Worm (Caenorhabditis elegans) whole organism, mixed stage, embryonic: Measurements from ENCODE around the gene T01G5.8.

Experiments
- M03D4.4 ChIP-seq: sonication (generic microtip); optimal IDR thresholded peaks from 2 replicates; lab custom pipeline; 2017; ENCODE audit warnings: mild to moderate bottlenecking, missing genetic modification characterization, missing compliant biosample characterization
- bed-3 ChIP-seq: fragments of 200-800 bp; sonication (Bioruptor generic); optimal IDR thresholded peaks from 3 replicates; lab custom pipeline; 2018; ENCODE audit warnings: mild to moderate bottlenecking, missing genetic modification characterization, moderate library complexity, missing compliant biosample characterization
- blmp-1 ChIP-seq: fragments of 150-350 bp; optimal IDR thresholded peaks from 2 replicates; lab custom pipeline; 2014; ENCODE audit warnings: missing biosample characterization, missing genetic modification characterization
- ceh-39 ChIP-seq: fragments of 150-350 bp; optimal IDR thresholded peaks from 2 replicates; lab custom pipeline; 2014; ENCODE audit warnings: missing biosample characterization, missing genetic modification characterization
- ceh-43 ChIP-seq: fragments of 200-800 bp; sonication (Bioruptor generic); optimal IDR thresholded peaks from 2 replicates; lab custom pipeline; 2018; ENCODE audit warnings: mild to moderate bottlenecking, missing genetic modification characterization, moderate library complexity, missing compliant biosample characterization
- ceh-83 ChIP-seq: fragments of 200-800 bp; sonication (Bioruptor generic); optimal IDR thresholded peaks from 2 replicates; lab custom pipeline; 2018; ENCODE audit warnings: mild to moderate bottlenecking, missing genetic modification characterization, missing compliant biosample characterization
- ces-1 ChIP-seq: fragments of 150-350 bp; optimal IDR thresholded peaks from 2 replicates; lab custom pipeline; 2014; ENCODE audit warnings: missing biosample characterization, missing genetic modification reagents, missing genetic modification characterization
- cnd-1 ChIP-seq: fragments of 200-800 bp; sonication (Bioruptor generic); optimal IDR thresholded peaks from 2 replicates; lab custom pipeline; 2018; ENCODE audit warnings: mild to moderate bottlenecking, missing genetic modification characterization, missing compliant biosample characterization
- drap-1 ChIP-seq: fragments of 200-800 bp; sonication (Bioruptor generic); optimal IDR thresholded peaks from 3 replicates; lab custom pipeline; 2018; ENCODE audit warnings: mild to moderate bottlenecking, missing genetic modification characterization, missing compliant biosample characterization
- elt-1 ChIP-seq: sonication (generic microtip); optimal IDR thresholded peaks from 2 replicates; lab custom pipeline; 2017; ENCODE audit warnings: missing genetic modification characterization, mild to moderate bottlenecking, missing compliant biosample characterization, antibody characterized with exemption, moderate library complexity, borderline replicate concordance; ENCODE audit not compliant: insufficient read depth
- elt-3 ChIP-seq: fragments of 150-350 bp; optimal IDR thresholded peaks from 2 replicates; lab custom pipeline; 2014; ENCODE audit warnings: missing biosample characterization, missing genetic modification characterization
- flh-1 ChIP-seq: fragments of 200-800 bp; sonication (Bioruptor generic); optimal IDR thresholded peaks from 2 replicates; lab custom pipeline; 2018; ENCODE audit warnings: mild to moderate bottlenecking, missing genetic modification characterization, moderate library complexity, missing compliant biosample characterization
- ham-2 ChIP-seq: fragments of 200-800 bp; sonication (Bioruptor generic); optimal IDR thresholded peaks from 2 replicates; lab custom pipeline; 2018; ENCODE audit warnings: mild to moderate bottlenecking, missing genetic modification characterization, missing compliant biosample characterization
- hlh-1 ChIP-seq: fragments of 150-350 bp; optimal IDR thresholded peaks from 2 replicates; lab custom pipeline; 2014; ENCODE audit warnings: missing biosample characterization, missing genetic modification reagents, missing genetic modification characterization
- lin-13 ChIP-seq: fragments of 150-350 bp; optimal IDR thresholded peaks from 2 replicates; lab custom pipeline; 2014; ENCODE audit warnings: missing biosample characterization, missing genetic modification characterization
- lin-32 ChIP-seq: fragments of 200-800 bp; sonication (Bioruptor generic); optimal IDR thresholded peaks from 2 replicates; lab custom pipeline; 2018; ENCODE audit warnings: mild to moderate bottlenecking, missing genetic modification characterization, missing compliant biosample characterization
- lsy-2 ChIP-seq: fragments of 150-350 bp; optimal IDR thresholded peaks from 2 replicates; lab custom pipeline; 2014; ENCODE audit warnings: missing biosample characterization, missing genetic modification characterization
- mep-1 ChIP-seq: fragments of 150-350 bp; optimal IDR thresholded peaks from 2 replicates; lab custom pipeline; 2017; ENCODE audit warnings: missing biosample characterization, missing genetic modification reagents, missing genetic modification characterization, inconsistent platforms
- mls-2 ChIP-seq: sonication (generic microtip); optimal IDR thresholded peaks from 2 replicates; lab custom pipeline; 2016; ENCODE audit warnings: mild to moderate bottlenecking, missing genetic modification characterization, moderate library complexity, missing compliant biosample characterization
- nhr-12 ChIP-seq: fragments of 150-350 bp; optimal IDR thresholded peaks from 2 replicates; lab custom pipeline; 2014; ENCODE audit warnings: missing biosample characterization, missing genetic modification characterization
- nhr-2 ChIP-seq: fragments of 150-350 bp; optimal IDR thresholded peaks from 2 replicates; lab custom pipeline; 2014; ENCODE audit warnings: missing biosample characterization, missing genetic modification characterization
- nhr-28 ChIP-seq: fragments of 150-350 bp; optimal IDR thresholded peaks from 2 replicates; lab custom pipeline; 2014; ENCODE audit warnings: missing biosample characterization, missing genetic modification characterization
- nhr-76 ChIP-seq: sonication (generic microtip); optimal IDR thresholded peaks from 2 replicates; lab custom pipeline; 2017; ENCODE audit warnings: missing biosample characterization, missing genetic modification characterization
- pha-4 ChIP-seq: fragments of 150-350 bp; optimal IDR thresholded peaks from 2 replicates; lab custom pipeline; 2018; ENCODE audit warnings: missing biosample characterization, missing genetic modification reagents, missing genetic modification characterization
- sem-2 ChIP-seq: fragments of 200-800 bp; sonication (Bioruptor generic); optimal IDR thresholded peaks from 2 replicates; lab custom pipeline; 2018; ENCODE audit warnings: mild to moderate bottlenecking, missing genetic modification characterization, missing compliant biosample characterization
- sptf-1 ChIP-seq: sonication (generic microtip); optimal IDR thresholded peaks from 2 replicates; lab custom pipeline; 2017; ENCODE audit warnings: mild to moderate bottlenecking, missing genetic modification characterization, moderate library complexity, missing compliant biosample characterization
- tbx-8 ChIP-seq: fragments of 200-800 bp; sonication (Bioruptor generic); optimal IDR thresholded peaks from 2 replicates; lab custom pipeline; 2018; ENCODE audit warnings: mild to moderate bottlenecking, missing genetic modification characterization, moderate library complexity, missing compliant biosample characterization
- unc-120 ChIP-seq: sonication (generic microtip); optimal IDR thresholded peaks from 2 replicates; lab custom pipeline; 2017; ENCODE audit warnings: missing genetic modification characterization, missing compliant biosample characterization; ENCODE audit not compliant: poor library complexity, severe bottlenecking
- unc-39 ChIP-seq: fragments of 150-350 bp; optimal IDR thresholded peaks from 2 replicates; lab custom pipeline; 2014; ENCODE audit warnings: missing biosample characterization, missing genetic modification characterization
- unc-62 ChIP-seq: fragments of 150-350 bp; optimal IDR thresholded peaks from 2 replicates; lab custom pipeline; 2014; ENCODE audit warnings: missing biosample characterization, missing genetic modification reagents, missing genetic modification characterization
- zip-8 ChIP-seq: fragments of 150-350 bp; optimal IDR thresholded peaks from 2 replicates; lab custom pipeline; 2014; ENCODE audit warnings: missing biosample characterization, missing genetic modification characterization

Gene T01G5.8

DNA sequence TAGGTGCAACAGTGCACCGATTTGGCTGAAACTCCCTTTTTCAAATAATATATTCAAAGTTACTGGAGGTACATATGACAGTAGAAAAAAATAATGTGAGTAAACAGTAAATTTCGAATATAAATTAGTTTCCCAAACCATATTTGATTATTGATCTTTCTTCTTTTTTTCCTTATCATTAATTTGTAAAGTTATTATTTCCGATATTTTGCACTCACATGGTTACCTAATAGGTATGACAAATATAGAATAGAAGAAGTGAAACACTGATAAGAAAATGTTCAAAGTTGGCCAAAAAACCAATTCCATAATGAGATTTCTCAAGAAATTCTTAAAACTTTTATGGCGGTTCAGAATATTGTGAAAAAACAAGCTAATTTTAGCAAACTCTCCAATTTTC, 23.7 kb downstream of the T01G5.8 start:
- TF ChIP-seq ces-1 (GFP tag; lab: Kevin White, UChicago) (no peak), unc-39 (no peak), mls-2 (tag; lab: Kevin White, UChicago) (no peak), unc-62 (no peak), ceh-39 (tag; lab: Kevin White, UChicago) (no peak), elt-3 (tag; lab: Kevin White, UChicago) (no peak), mep-1 (tag; lab: Kevin White, UChicago) (no peak), M03D4.4 (tag; lab: Kevin White, UChicago) (no peak), zip-8 (tag; lab: Kevin White, UChicago) (no peak), ceh-83 (GFP tag; lab: Kevin White, UChicago) (no peak), nhr-76 (tag; lab: Kevin White, UChicago) (no peak), nhr-12 (tag; lab: Kevin White, UChicago) (no peak), elt-1 (no peak), lin-13 (tag; lab: Kevin White, UChicago) (no peak), ham-2 (no peak)

- TF ChIP-seq unc-62 (no peak), ceh-43 (GFP tag; lab: Kevin White, UChicago) (no peak), nhr-28 (tag; lab: Kevin White, UChicago) (no peak), lin-32 (GFP tag; lab: Kevin White, UChicago) (no peak)
Observed at ce11 chrV:15140247-15140646, 24.2 kb downstream of the T01G5.8 start, which contains the start of gene K08F9.3. K08F9.3 (plus strand) TSS chrV:15140547.

DNA sequence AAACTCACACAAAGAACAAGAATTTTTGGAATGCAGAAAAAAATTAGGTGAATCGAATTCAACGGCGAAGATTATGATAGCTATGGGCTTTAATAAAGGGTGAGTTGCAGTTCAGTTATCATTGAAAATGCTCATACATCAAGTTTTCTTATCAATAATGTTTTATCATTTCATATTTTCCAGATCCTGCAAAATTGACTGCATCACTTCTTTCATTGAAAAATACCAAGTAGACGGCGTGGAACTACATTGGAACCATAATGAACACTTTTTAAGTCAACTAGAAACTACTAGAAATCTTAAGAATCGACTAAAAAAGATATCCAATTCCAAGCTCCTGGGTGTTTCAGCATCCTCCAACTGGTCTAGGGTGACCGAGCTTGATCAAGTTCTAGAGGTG, 27.2 kb downstream of the T01G5.8 start, which contains the start of gene K08F9.1:
Gene K08F9.1, minus strand, starts transcription at position 101 of the 400 bp plus-strand sequence.
- TF ChIP-seq sptf-1 (no peak), flh-1 (GFP tag; lab: Kevin White, UChicago) (no peak), bed-3 (GFP tag; lab: Kevin White, UChicago) (no peak), elt-3 (tag; lab: Kevin White, UChicago) (no peak)

DNA sequence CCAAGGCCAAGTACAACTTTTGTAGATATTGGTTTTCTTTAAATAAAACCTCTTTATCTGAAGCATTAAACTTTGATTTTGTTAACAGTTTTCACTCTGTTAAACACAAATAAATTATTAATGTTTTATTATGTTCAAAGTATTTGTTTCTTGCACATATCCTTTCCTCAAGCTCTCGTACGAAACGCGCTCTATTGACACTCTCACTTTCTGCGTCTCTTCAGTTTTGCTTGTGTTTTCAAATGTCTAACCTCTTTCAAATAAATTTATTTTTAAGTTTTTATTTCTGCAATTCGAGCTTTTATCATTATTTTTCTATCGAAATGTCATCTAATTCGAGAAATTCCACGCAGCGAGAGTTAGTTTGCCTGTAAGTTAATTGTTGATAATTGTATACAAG, 27.7 kb downstream of the T01G5.8 start, which contains the start of gene K08F9.4:
Gene K08F9.4, plus strand, starts transcription at position 222 of the 400 bp plus-strand sequence.
- no peak for TF ChIP-seq nhr-2 (tag; lab: Kevin White, UChicago)
- no peak for TF ChIP-seq bed-3 (GFP tag; lab: Kevin White, UChicago)
- TF ChIP-seq ceh-83 (GFP tag; lab: Kevin White, UChicago) = no peak
- TF ChIP-seq unc-120 (tag; lab: Kevin White, UChicago) = no peak
- no peak for TF ChIP-seq ceh-39 (tag; lab: Kevin White, UChicago)
- peak; percentile 55 for TF ChIP-seq lsy-2 (tag; lab: Kevin White, UChicago)
- no peak for TF ChIP-seq cnd-1 (tag; lab: Kevin White, UChicago)
- TF ChIP-seq tbx-8 (GFP tag; lab: Kevin White, UChicago) = no peak
- TF ChIP-seq ces-1 (GFP tag; lab: Kevin White, UChicago) = peak; percentile 59
- no peak for TF ChIP-seq nhr-28 (tag; lab: Kevin White, UChicago)
- TF ChIP-seq sptf-1 = no peak
- TF ChIP-seq unc-62 = no peak
- peak; percentile 73 for TF ChIP-seq pha-4 (tag; lab: Kevin White, UChicago)
- peak; percentile 63 for TF ChIP-seq mep-1 (tag; lab: Kevin White, UChicago)
- TF ChIP-seq drap-1 (GFP tag; lab: Kevin White, UChicago) = no peak
- TF ChIP-seq lin-32 (GFP tag; lab: Kevin White, UChicago) = no peak
- TF ChIP-seq hlh-1 (tag; lab: Kevin White, UChicago) = peak; percentile 2
- TF ChIP-seq blmp-1 (tag; lab: Kevin White, UChicago) = peak; percentile 98
- TF ChIP-seq, all 35 proteins: peak for 6

- no peak for TF ChIP-seq ceh-83 (GFP tag; lab: Kevin White, UChicago)
- TF ChIP-seq sem-2 (GFP tag; lab: Kevin White, UChicago) = no peak
- no peak for TF ChIP-seq cnd-1 (tag; lab: Kevin White, UChicago)
- TF ChIP-seq nhr-28 (tag; lab: Kevin White, UChicago) = no peak
- no peak for TF ChIP-seq ceh-39 (tag; lab: Kevin White, UChicago)
- no peak for TF ChIP-seq blmp-1 (tag; lab: Kevin White, UChicago)
- TF ChIP-seq flh-1 (GFP tag; lab: Kevin White, UChicago) = no peak
- no peak for TF ChIP-seq elt-1
Observed at ce11 chrV:15147776-15148175, 31.7 kb downstream of the T01G5.8 start, which contains the start of gene T09F5.20. T09F5.20 (minus strand) TSS chrV:15147876.
